Worm (Caenorhabditis elegans) whole organism, young adult: ENCODE results near the gene aat-7.

ENCODE experiments used
- B0261.1 ChIP-seq: sonication (generic microtip); optimal IDR thresholded peaks from 2 replicates; lab custom pipeline; 2016; ENCODE audit warnings: mild to moderate bottlenecking, missing genetic modification characterization, moderate library complexity, missing compliant biosample characterization
- D2030.7 ChIP-seq: fragments of 200-800 bp; sonication (Bioruptor generic); IDR thresholded peaks from 2 replicates; pipeline ENCODE4 v1.3.6; 2022; ENCODE audit warnings: missing genetic modification reagents, missing genetic modification characterization, missing compliant biosample characterization
- F33H1.4 ChIP-seq: fragments of 200-800 bp; sonication (Bioruptor generic); IDR thresholded peaks from 2 replicates; pipeline ENCODE4 v1.3.6; 2022; ENCODE audit warnings: missing genetic modification reagents, missing genetic modification characterization, missing compliant biosample characterization
- ZK185.1 ChIP-seq: sonication (generic microtip); optimal IDR thresholded peaks from 2 replicates; lab custom pipeline; 2016; ENCODE audit warnings: mild to moderate bottlenecking, missing genetic modification characterization, missing compliant biosample characterization; ENCODE audit not compliant: poor library complexity, severe bottlenecking
- attf-3 ChIP-seq: fragments of 200-800 bp; sonication (Bioruptor generic); conservative IDR thresholded peaks from 2 replicates; pipeline ENCODE4 v1.3.6; 2022; ENCODE audit warnings: missing genetic modification reagents, missing genetic modification characterization, missing compliant biosample characterization
- attf-5 ChIP-seq: fragments of 200-800 bp; sonication (Bioruptor generic); optimal IDR thresholded peaks from 2 replicates; lab custom pipeline; 2018; ENCODE audit warnings: mild to moderate bottlenecking, missing genetic modification characterization, missing compliant biosample characterization
- bed-2 ChIP-seq: fragments of 200-800 bp; sonication (Bioruptor generic); IDR thresholded peaks from 2 replicates; pipeline ENCODE4 v1.3.6; 2022; ENCODE audit warnings: missing genetic modification reagents, missing genetic modification characterization, missing compliant biosample characterization
- ceh-79 ChIP-seq: sonication (generic microtip); optimal IDR thresholded peaks from 2 replicates; lab custom pipeline; 2017; ENCODE audit warnings: mild to moderate bottlenecking, missing genetic modification characterization, missing compliant biosample characterization
- ceh-91 ChIP-seq: fragments of 200-800 bp; sonication (Bioruptor generic); IDR thresholded peaks from 2 replicates; pipeline ENCODE4 v1.3.6; 2022; ENCODE audit warnings: missing genetic modification reagents, missing genetic modification characterization, missing compliant biosample characterization
- die-1 ChIP-seq: sonication (generic microtip); optimal IDR thresholded peaks from 2 replicates; lab custom pipeline; 2016; ENCODE audit warnings: missing genotype, mild to moderate bottlenecking, missing genetic modification characterization, missing compliant biosample characterization
- dpl-1 ChIP-seq: fragments of 150-350 bp; optimal IDR thresholded peaks from 2 replicates; lab custom pipeline; 2014; ENCODE audit warnings: missing biosample characterization, missing genetic modification reagents, missing genetic modification characterization
- efl-1 ChIP-seq: fragments of 150-350 bp; optimal IDR thresholded peaks from 2 replicates; lab custom pipeline; 2014; ENCODE audit warnings: missing biosample characterization, missing genetic modification reagents, missing genetic modification characterization
- ekl-4 ChIP-seq: fragments of 200-800 bp; sonication (Bioruptor generic); IDR thresholded peaks from 2 replicates; pipeline ENCODE4 v1.3.6; 2022; ENCODE audit warnings: missing genetic modification reagents, missing genetic modification characterization, missing compliant biosample characterization
- ets-4 ChIP-seq: fragments of 200-800 bp; sonication (Bioruptor generic); optimal IDR thresholded peaks from 2 replicates; lab custom pipeline; 2018; ENCODE audit warnings: mild to moderate bottlenecking, missing genetic modification characterization, missing compliant biosample characterization
- hmg-1.2 ChIP-seq: fragments of 200-800 bp; sonication (Bioruptor generic); IDR thresholded peaks from 2 replicates; pipeline ENCODE4 v1.3.6; 2022; ENCODE audit warnings: missing genetic modification reagents, missing genetic modification characterization, missing compliant biosample characterization
- let-526 ChIP-seq: fragments of 200-800 bp; sonication (Bioruptor generic); IDR thresholded peaks from 2 replicates; pipeline ENCODE4 v1.3.6; 2022; ENCODE audit warnings: missing genetic modification reagents, missing genetic modification characterization, missing compliant biosample characterization
- lin-54 ChIP-seq: fragments of 200-800 bp; sonication (Bioruptor generic); optimal IDR thresholded peaks from 2 replicates; lab custom pipeline; 2018; ENCODE audit warnings: mild to moderate bottlenecking, missing genetic modification characterization, missing compliant biosample characterization
- lsl-1 ChIP-seq: fragments of 200-800 bp; sonication (Bioruptor generic); optimal IDR thresholded peaks from 2 replicates; lab custom pipeline; 2018; ENCODE audit warnings: mild to moderate bottlenecking, missing genetic modification characterization, moderate library complexity, missing compliant biosample characterization
- lsy-27 ChIP-seq: sonication (generic microtip); optimal IDR thresholded peaks from 2 replicates; lab custom pipeline; 2017; ENCODE audit warnings: missing genetic modification characterization, mild to moderate bottlenecking, missing compliant biosample characterization, antibody characterized with exemption, missing genotype, borderline replicate concordance; ENCODE audit not compliant: insufficient read depth
- madf-10 ChIP-seq: sonication (generic microtip); optimal IDR thresholded peaks from 2 replicates; lab custom pipeline; 2016; ENCODE audit warnings: mild to moderate bottlenecking, missing genetic modification characterization, missing compliant biosample characterization
- madf-6 ChIP-seq: fragments of 200-800 bp; sonication (Bioruptor generic); IDR thresholded peaks from 2 replicates; pipeline ENCODE4 v1.3.6; 2022; ENCODE audit warnings: missing genetic modification reagents, missing genetic modification characterization, missing compliant biosample characterization
- madf-8 ChIP-seq: fragments of 200-800 bp; sonication (Bioruptor generic); conservative IDR thresholded peaks from 2 replicates; pipeline ENCODE4 v1.3.6; 2022; ENCODE audit warnings: missing genetic modification reagents, missing genetic modification characterization, missing compliant biosample characterization
- mes-4 ChIP-seq: sonication (generic microtip); optimal IDR thresholded peaks from 2 replicates; lab custom pipeline; 2016; ENCODE audit warnings: missing genotype, missing genetic modification characterization, missing compliant biosample characterization
- nhr-27 ChIP-seq: fragments of 200-800 bp; sonication (Bioruptor generic); optimal IDR thresholded peaks from 2 replicates; lab custom pipeline; 2018; ENCODE audit warnings: mild to moderate bottlenecking, missing genetic modification characterization, moderate library complexity, missing compliant biosample characterization
- nhr-90 ChIP-seq: sonication (generic microtip); optimal IDR thresholded peaks from 2 replicates; lab custom pipeline; 2016; ENCODE audit warnings: missing genotype, mild to moderate bottlenecking, missing genetic modification characterization, missing compliant biosample characterization
- rcor-1 ChIP-seq: fragments of 200-800 bp; sonication (Bioruptor generic); IDR thresholded peaks from 2 replicates; pipeline ENCODE4 v1.3.6; 2022; ENCODE audit warnings: missing genetic modification reagents, missing genetic modification characterization, missing compliant biosample characterization
- rpc-1 ChIP-seq, 2 experiments: fragments of 150-350 bp in 1 of 2; sonication (generic microtip) in 1 of 2; optimal IDR thresholded peaks; 2 replicates each; lab custom pipeline; 2014 to 2018; ENCODE audit warnings: missing biosample characterization in 1 of 2, missing genetic modification characterization in 1 of 2, missing genetic modification reagents in 1 of 2, missing genotype in 1 of 2
- snpc-3.4 ChIP-seq: sonication (generic microtip); optimal IDR thresholded peaks from 2 replicates; lab custom pipeline; 2017; ENCODE audit warnings: missing genetic modification characterization, mild to moderate bottlenecking, missing compliant biosample characterization, antibody characterized with exemption, moderate library complexity, missing genotype, missing genetic modification reagents
- snpc-4 ChIP-seq, 5 experiments: fragments of 150-350 bp in 1 of 5; sonication (generic microtip) in 4 of 5; optimal IDR thresholded peaks; 2 replicates each; lab custom pipeline; 2014 to 2018; ENCODE audit warnings: missing genetic modification characterization in 5 of 5, missing biosample characterization in 3 of 5, antibody characterized with exemption in 2 of 5, mild to moderate bottlenecking in 2 of 5, missing compliant biosample characterization in 2 of 5, missing genotype in 2 of 5, moderate library complexity in 2 of 5, missing genetic modification reagents in 1 of 5
- sptf-2 ChIP-seq: fragments of 200-800 bp; sonication (Bioruptor generic); optimal IDR thresholded peaks from 2 replicates; lab custom pipeline; 2018; ENCODE audit warnings: mild to moderate bottlenecking, missing genetic modification characterization, missing compliant biosample characterization
- tlf-1 ChIP-seq: fragments of 200-800 bp; sonication (Bioruptor generic); optimal IDR thresholded peaks from 2 replicates; lab custom pipeline; 2018; ENCODE audit warnings: mild to moderate bottlenecking, missing genetic modification characterization, missing compliant biosample characterization
- xnd-1 ChIP-seq: sonication (generic microtip); optimal IDR thresholded peaks from 2 replicates; lab custom pipeline; 2016; ENCODE audit warnings: missing genotype, missing genetic modification reagents, missing genetic modification characterization, missing compliant biosample characterization
- zfh-2 ChIP-seq: fragments of 200-800 bp; sonication (Bioruptor generic); conservative IDR thresholded peaks from 2 replicates; pipeline ENCODE4 v1.3.6; 2022; ENCODE audit warnings: missing genetic modification reagents, missing genetic modification characterization, missing compliant biosample characterization
- zim-3 ChIP-seq: sonication (generic microtip); optimal IDR thresholded peaks from 2 replicates; lab custom pipeline; 2017; ENCODE audit warnings: mild to moderate bottlenecking, missing genetic modification characterization, moderate library complexity, missing compliant biosample characterization

aat-7 gene

DNA sequence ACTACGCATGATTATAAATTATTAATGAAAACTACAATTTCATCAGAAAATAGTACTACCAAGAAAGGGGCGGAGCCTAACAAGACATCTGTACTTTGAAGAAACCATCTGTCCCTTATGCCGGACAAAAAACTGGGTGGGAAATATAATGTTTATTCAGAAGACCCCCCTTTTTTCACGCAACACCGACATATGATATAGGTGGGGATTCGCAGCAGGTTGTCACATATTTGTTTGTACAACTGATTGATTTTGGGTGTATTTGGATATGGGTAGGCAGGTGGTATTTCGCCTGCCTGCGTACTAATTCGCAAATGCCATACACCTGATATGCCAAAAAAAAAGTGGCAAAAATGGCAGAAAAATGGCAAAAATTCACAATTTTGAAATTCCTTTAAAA, 37.0 kb downstream of the aat-7 start, which contains the start of gene Y51H7C.10:
Y51H7C.10 (minus strand) TSS at position 101 of the 400 bp plus-strand sequence.
- TF ChIP-seq die-1 = no peak
- no peak for TF ChIP-seq zim-3
- no peak for TF ChIP-seq let-526
- no peak for TF ChIP-seq ekl-4
- TF ChIP-seq sptf-2 (GFP tag; lab: Kevin White, UChicago) = no peak
- no peak for TF ChIP-seq bed-2
- no peak for TF ChIP-seq mes-4
- no peak for TF ChIP-seq B0261.1 (tag; lab: Kevin White, UChicago)
- TF ChIP-seq, all 124 proteins: peak for 0

DNA sequence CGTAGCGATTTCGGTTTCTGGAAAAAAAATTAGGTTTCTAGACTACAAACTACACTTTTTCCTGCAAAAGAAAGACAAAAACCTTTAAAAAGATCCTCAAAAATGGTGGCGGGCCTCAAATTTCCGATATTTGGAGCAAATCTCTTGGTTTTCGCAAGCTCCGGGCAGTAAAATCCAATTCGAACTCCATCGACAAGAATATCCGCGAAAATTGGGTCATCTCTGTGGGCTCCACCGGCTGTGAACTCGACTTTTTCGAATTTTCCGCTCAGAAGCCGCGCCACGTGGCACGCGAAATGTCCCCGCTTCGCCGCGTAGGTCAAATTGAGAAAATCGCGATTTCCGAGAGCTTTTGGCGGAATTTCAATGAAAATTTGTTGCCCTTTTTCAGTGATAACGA, 50.0 kb downstream of the aat-7 start:
- TF ChIP-seq ZK185.1 = no peak
- no peak for TF ChIP-seq snpc-4 (GFP tag; optimal IDR thresholded peaks at IDR 0.05; lab: Kevin White, UChicago)
- no peak for TF ChIP-seq snpc-4 (tag; optimal IDR thresholded peaks at IDR 0.05; lab: Kevin White, UChicago)
- peak; percentile 45 for TF ChIP-seq zfh-2 (GFP tag; lab: Robert Waterston, UW)
- no peak for TF ChIP-seq sptf-2 (GFP tag; lab: Kevin White, UChicago)

DNA sequence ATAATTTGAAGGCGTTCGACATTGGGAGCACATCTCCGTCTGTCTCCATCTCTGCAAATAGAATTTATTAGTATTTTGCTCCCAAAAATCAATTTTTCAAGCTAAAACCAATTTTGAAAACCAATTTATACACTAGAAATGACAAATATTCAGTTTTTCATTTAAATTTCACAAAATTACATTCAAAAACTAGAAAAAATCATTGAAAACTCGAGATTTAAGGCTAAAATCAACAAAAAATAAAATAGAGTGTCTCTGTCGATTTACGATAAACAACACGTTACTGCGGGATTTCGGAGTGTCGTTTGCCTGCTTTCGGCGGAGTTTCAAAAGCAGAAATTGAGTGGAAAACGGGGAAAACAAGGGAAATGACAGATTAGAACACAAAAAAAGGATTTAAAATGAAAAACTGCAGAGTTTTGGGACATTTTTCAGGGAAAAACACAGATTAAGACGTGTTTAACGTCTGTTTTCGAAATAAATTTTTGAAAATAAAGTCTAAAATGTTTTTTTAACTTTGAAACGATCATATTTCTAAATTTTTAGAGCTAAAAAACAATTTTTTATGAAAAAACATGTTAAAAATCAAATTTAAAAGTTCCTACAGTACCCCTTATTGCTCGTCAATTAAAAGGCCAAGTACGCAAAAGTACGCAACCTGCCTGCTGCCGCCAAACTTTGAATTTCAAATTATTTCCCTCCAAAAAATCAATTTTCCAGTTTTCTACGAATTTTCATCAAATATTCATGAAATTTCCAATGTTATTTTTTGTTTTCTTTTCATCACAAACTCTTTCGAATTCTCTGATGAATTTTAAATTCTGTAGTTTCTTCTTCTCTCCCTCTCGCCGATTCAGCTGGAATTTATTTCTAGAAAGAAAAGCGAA, 51.0 kb downstream of the aat-7 start, which contains the start of gene nol-6:
nol-6 (minus strand) TSS at position 51 of the 887 bp plus-strand sequence.
- TF ChIP-seq ceh-79 (tag; lab: Kevin White, UChicago) (no peak), madf-10 (no peak), lsy-27 (tag; lab: Kevin White, UChicago) (no peak), ceh-91 (GFP tag; lab: Robert Waterston, UW) (peak; percentile 42; the same call in 1 of the 2 replicates), ets-4 (GFP tag; lab: Kevin White, UChicago) (no peak), madf-6 (GFP tag; lab: Robert Waterston, UW) (peak; percentile 86), efl-1 (GFP tag; lab: Kevin White, UChicago) (peak; percentile 87), madf-8 (GFP tag; lab: Robert Waterston, UW) (peak; percentile 70), snpc-3.4 (peak; percentile 35), lsl-1 (GFP tag; lab: Kevin White, UChicago) (peak; percentile 76), attf-5 (GFP tag; lab: Kevin White, UChicago) (no peak), hmg-1.2 (GFP tag; lab: Robert Waterston, UW) (peak; percentile 6; the same call in 1 of the 2 replicates), attf-3 (GFP tag; lab: Robert Waterston, UW) (peak; percentile 92), D2030.7 (GFP tag; lab: Robert Waterston, UW) (peak; percentile 74), dpl-1 (GFP tag; lab: Kevin White, UChicago) (peak; percentile 75), nhr-90 (tag; lab: Kevin White, UChicago) (no peak), nhr-27 (no peak), lin-54 (GFP tag; lab: Kevin White, UChicago) (peak; percentile 30), tlf-1 (GFP tag; lab: Kevin White, UChicago) (no peak), F33H1.4 (peak; percentile 20; the same call in 1 of the 2 replicates), xnd-1 (tag; lab: Kevin White, UChicago) (peak; percentile 37)

DNA sequence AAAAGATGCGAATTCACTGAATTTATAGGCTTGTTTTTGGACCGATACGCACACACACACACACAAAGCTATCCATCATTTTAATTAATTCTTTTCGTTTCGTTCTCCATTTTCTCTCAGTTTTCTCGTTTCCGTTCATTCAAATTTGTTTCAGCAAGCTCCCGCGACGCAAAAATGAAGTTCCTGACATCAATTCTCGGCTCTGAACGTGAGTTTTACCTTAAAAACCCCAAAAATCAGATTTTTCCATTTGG, 51.6 kb downstream of the aat-7 start, which contains the start of gene Y51H7C.3:
Y51H7C.3 (plus strand) TSS at position 155 of the 254 bp plus-strand sequence.
- TF ChIP-seq rpc-1 (optimal IDR thresholded peaks at IDR 0.05; lab: Kevin White, UChicago) (no peak), rpc-1 (tag; optimal IDR thresholded peaks at IDR 0.05; lab: Kevin White, UChicago) (no peak), rcor-1 (GFP tag; lab: Robert Waterston, UW) (no peak)
